Worm (Caenorhabditis elegans) whole organism, late embryonic: ENCODE results near the gene grl-14.

Source experiments
- F13H6.1 ChIP-seq: sonication (generic microtip); optimal IDR thresholded peaks from 2 replicates; lab custom pipeline; 2016; ENCODE audit warnings: missing genetic modification characterization, missing compliant biosample characterization
- ahr-1 ChIP-seq: sonication (generic microtip); optimal IDR thresholded peaks from 2 replicates; lab custom pipeline; 2016; ENCODE audit warnings: missing genetic modification characterization, missing compliant biosample characterization
- ama-1 ChIP-seq: fragments of 150-350 bp; optimal IDR thresholded peaks from 2 replicates; lab custom pipeline; 2014
- ceh-18 ChIP-seq: sonication (generic microtip); optimal IDR thresholded peaks from 2 replicates; lab custom pipeline; 2016; ENCODE audit warnings: missing genetic modification characterization, missing compliant biosample characterization
- ceh-9 ChIP-seq: sonication (generic microtip); optimal IDR thresholded peaks from 2 replicates; lab custom pipeline; 2016; ENCODE audit warnings: mild to moderate bottlenecking, missing genetic modification characterization, inconsistent platforms, missing compliant biosample characterization
- dmd-4 ChIP-seq: sonication (generic microtip); optimal IDR thresholded peaks from 2 replicates; lab custom pipeline; 2016; ENCODE audit warnings: borderline replicate concordance, missing genetic modification characterization, missing compliant biosample characterization
- eyg-1 ChIP-seq: sonication (generic microtip); optimal IDR thresholded peaks from 2 replicates; lab custom pipeline; 2016; ENCODE audit warnings: missing genotype, missing genetic modification characterization, missing compliant biosample characterization
- fkh-10 ChIP-seq: fragments of 150-350 bp; optimal IDR thresholded peaks from 2 replicates; lab custom pipeline; 2014; ENCODE audit warnings: missing biosample characterization, missing genetic modification reagents, missing genetic modification characterization
- fkh-6 ChIP-seq: sonication (generic microtip); optimal IDR thresholded peaks from 2 replicates; lab custom pipeline; 2016; ENCODE audit warnings: missing genetic modification characterization, missing compliant biosample characterization
- hlh-30 ChIP-seq: sonication (generic microtip); optimal IDR thresholded peaks from 2 replicates; lab custom pipeline; 2017; ENCODE audit warnings: antibody characterized with exemption, missing genetic modification characterization, missing compliant biosample characterization; ENCODE audit not compliant: insufficient read depth
- hlh-6 ChIP-seq: sonication (generic microtip); optimal IDR thresholded peaks from 2 replicates; lab custom pipeline; 2016; ENCODE audit warnings: missing genotype, missing genetic modification characterization, missing compliant biosample characterization
- pax-1 ChIP-seq: fragments of 150-350 bp; optimal IDR thresholded peaks from 2 replicates; lab custom pipeline; 2014; ENCODE audit warnings: missing biosample characterization, missing genetic modification characterization
- ref-2 ChIP-seq: sonication (generic microtip); optimal IDR thresholded peaks from 2 replicates; lab custom pipeline; 2016; ENCODE audit warnings: missing genetic modification characterization, missing compliant biosample characterization
- sdc-2 ChIP-seq: sonication (generic microtip); optimal IDR thresholded peaks from 2 replicates; lab custom pipeline; 2016; ENCODE audit warnings: missing genotype, missing genetic modification characterization, missing compliant biosample characterization

DNA sequence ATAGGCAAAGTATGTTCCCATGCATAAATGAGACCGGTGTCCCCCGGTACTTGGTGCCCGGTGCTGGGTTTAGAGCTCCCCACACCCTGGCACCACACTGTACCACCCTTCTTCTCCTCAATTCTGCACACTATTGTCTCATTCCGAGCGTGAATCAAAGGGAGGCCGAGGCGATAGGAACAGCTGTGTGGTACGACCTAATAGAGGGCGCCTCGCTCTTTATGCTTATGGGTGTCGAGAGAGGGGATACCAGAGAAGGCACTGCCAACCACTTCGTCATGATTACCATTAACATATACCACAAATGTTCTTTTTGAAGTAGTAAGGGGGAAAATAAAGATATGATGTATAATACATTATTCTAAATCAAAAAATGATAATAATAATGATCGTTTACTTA is 45.3 kb downstream of the grl-14 start:
- TF ChIP-seq F13H6.1 = no peak
- TF ChIP-seq hlh-30 (tag; lab: Kevin White, UChicago) = no peak
- TF ChIP-seq ceh-9 (tag; lab: Kevin White, UChicago) = no peak
- no peak for TF ChIP-seq ama-1
- no peak for TF ChIP-seq sdc-2 (tag; lab: Kevin White, UChicago)
- no peak for TF ChIP-seq dmd-4
- TF ChIP-seq eyg-1 (tag; lab: Kevin White, UChicago) = no peak
- TF ChIP-seq hlh-6 (tag; lab: Kevin White, UChicago) = no peak
- no peak for TF ChIP-seq pax-1 (tag; lab: Kevin White, UChicago)
- TF ChIP-seq ref-2 = no peak
- no peak for TF ChIP-seq fkh-6 (tag; lab: Kevin White, UChicago)
- TF ChIP-seq ceh-18 (tag; lab: Kevin White, UChicago) = no peak
- no peak for TF ChIP-seq ahr-1
- no peak for TF ChIP-seq fkh-10 (GFP tag; lab: Kevin White, UChicago)
